Worm (Caenorhabditis elegans) whole organism, L3 larva: ENCODE results near the gene erh-1.

ENCODE experiments used
- aly-2 ChIP-seq: fragments of 150-350 bp; optimal IDR thresholded peaks from 2 replicates; lab custom pipeline; 2014; ENCODE audit warnings: missing biosample characterization, missing genetic modification characterization
- mdl-1 ChIP-seq: fragments of 150-350 bp; optimal IDR thresholded peaks from 2 replicates; lab custom pipeline; 2014; ENCODE audit warnings: missing biosample characterization, missing genetic modification characterization
- snpc-4 ChIP-seq: fragments of 150-350 bp; optimal IDR thresholded peaks from 2 replicates; lab custom pipeline; 2014; ENCODE audit warnings: missing biosample characterization, missing genetic modification characterization

DNA sequence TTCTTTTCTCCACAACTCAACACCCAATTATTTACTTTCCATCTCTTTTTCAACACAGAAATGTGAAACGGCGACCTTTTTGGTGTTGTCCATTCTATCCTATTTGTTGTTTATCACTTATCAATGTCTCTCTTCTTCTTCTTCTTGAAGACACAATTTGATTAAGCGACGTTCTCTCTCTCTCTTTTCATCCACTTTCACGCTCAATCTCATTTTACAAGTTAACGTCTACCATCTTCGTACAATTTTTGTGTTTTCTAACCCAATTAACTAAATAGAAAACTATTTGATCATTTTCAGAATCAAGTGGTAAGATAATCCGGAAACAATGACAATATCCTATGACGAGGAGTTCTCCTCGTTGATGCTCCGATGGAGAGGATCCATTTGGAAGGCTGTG, 21.3 kb downstream of the erh-1 start, which contains the start of gene best-14:
- TF ChIP-seq snpc-4 (no peak), aly-2 (tag; lab: Kevin White, UChicago) (no peak), mdl-1 (no peak)
